Worm (Caenorhabditis elegans): ENCODE data around the gene pitp-1.
A peak's percentile ranks its signal among the peaks of the same experiment; 100 is the strongest.

pitp-1 gene

DNA sequence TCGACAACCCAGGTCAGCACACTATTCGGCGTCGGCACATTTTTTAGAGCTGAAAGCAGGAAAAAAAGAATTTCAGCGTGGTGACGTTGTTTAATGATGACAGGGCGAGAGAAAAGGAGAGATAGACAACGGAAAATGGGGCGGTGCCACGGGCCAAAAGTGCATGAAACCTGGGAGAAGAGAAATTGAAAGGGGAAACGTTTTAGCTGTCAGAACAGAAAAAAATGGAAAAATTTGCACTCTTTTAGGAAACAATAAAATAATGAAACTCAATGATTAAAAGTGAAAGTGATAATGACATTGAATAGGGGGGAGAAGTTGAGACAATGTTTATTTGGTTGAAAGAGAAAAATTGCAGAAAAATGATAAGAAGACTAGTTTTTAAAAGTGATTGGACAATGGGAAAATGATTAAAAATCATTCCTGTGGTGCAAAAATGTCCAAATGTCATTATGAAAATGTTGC lies at the start of gene pitp-1:
pitp-1 (minus strand) TSS at position 51 of the 465 bp plus-strand sequence.
- TF ChIP-seq hmbx-1 (tag; optimal IDR thresholded peaks at IDR 0.05) (no peak), ets-7 (tag; optimal IDR thresholded peaks at IDR 0.05) (no peak)

- TF ChIP-seq tra-4 (tag; optimal IDR thresholded peaks at IDR 0.05) = no peak
- no peak for TF ChIP-seq ama-1 (optimal IDR thresholded peaks at IDR 0.05)
- TF ChIP-seq flt-1 (GFP tag; IDR thresholded peaks at IDR 0.05) = no peak
- TF ChIP-seq hmbx-1 (tag; optimal IDR thresholded peaks at IDR 0.05) = no peak
- no peak for TF ChIP-seq hnd-1 (tag; optimal IDR thresholded peaks at IDR 0.05)
- no peak for TF ChIP-seq B0310.2 (tag; optimal IDR thresholded peaks at IDR 0.05)
- no peak for TF ChIP-seq aly-1 (tag; optimal IDR thresholded peaks at IDR 0.05)
- TF ChIP-seq sea-1 (GFP tag; conservative IDR thresholded peaks at IDR 0.05) = no peak
- TF ChIP-seq ets-7 (tag; optimal IDR thresholded peaks at IDR 0.05) = no peak
- no peak for TF ChIP-seq scrt-1 (GFP tag; IDR thresholded peaks at IDR 0.05)
- TF ChIP-seq tbx-37 (GFP tag; conservative IDR thresholded peaks at IDR 0.05) = no peak
- no peak for TF ChIP-seq ceh-36 (tag; optimal IDR thresholded peaks at IDR 0.05)
- TF ChIP-seq tbx-11 (GFP tag; IDR thresholded peaks at IDR 0.05) = no peak
- no peak for TF ChIP-seq F13C5.2 (tag; optimal IDR thresholded peaks at IDR 0.05)
- no peak for TF ChIP-seq ceh-13 (GFP tag; optimal IDR thresholded peaks at IDR 0.05)
- TF ChIP-seq pes-1 (GFP tag; IDR thresholded peaks at IDR 0.05) = no peak
- TF ChIP-seq hmg-4 (GFP tag; optimal IDR thresholded peaks at IDR 0.05) = no peak
These were observed 43.7 kb upstream of the pitp-1 start, which contains the start of gene nhr-6 for ce11 chrIII:3573281-3573680. TSS of gene nhr-6 (plus strand) at chrIII:3573581.

- TF ChIP-seq F13C5.2 (tag; optimal IDR thresholded peaks at IDR 0.05) (no peak), ets-7 (tag; optimal IDR thresholded peaks at IDR 0.05) (no peak)
These were observed 41.8 kb upstream of the pitp-1 start for ce11 chrIII:3571371-3571902.

DNA sequence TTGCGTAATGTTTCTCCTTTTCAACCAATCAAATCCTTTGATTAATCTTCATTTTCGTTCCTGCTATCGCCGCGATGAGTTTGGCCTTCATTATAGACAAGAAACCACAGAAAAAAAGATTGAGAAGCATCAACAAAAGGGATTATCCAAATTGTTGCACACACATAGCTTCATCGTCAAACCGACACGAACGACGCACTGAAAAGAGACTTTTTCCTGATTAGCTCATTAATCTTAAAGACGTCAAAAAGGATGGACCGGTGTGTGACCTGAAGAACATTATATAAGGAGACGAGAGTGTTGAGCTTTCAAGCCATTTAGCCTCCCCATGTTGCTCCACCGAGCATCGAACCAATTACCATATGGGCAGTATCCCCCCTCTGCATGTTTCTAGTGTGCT lies 40.2 kb upstream of the pitp-1 start:
- no peak for TF ChIP-seq hnd-1 (tag; optimal IDR thresholded peaks at IDR 0.05)
- TF ChIP-seq tbx-11 (GFP tag; IDR thresholded peaks at IDR 0.05) = no peak
- no peak for TF ChIP-seq ama-1 (optimal IDR thresholded peaks at IDR 0.05)
- no peak for TF ChIP-seq hmbx-1 (tag; optimal IDR thresholded peaks at IDR 0.05)
- no peak for TF ChIP-seq sea-1 (GFP tag; conservative IDR thresholded peaks at IDR 0.05)
- no peak for TF ChIP-seq ets-7 (tag; optimal IDR thresholded peaks at IDR 0.05)
- no peak for TF ChIP-seq flt-1 (GFP tag; IDR thresholded peaks at IDR 0.05)

- peak; percentile 8 for TF ChIP-seq hmg-4 (GFP tag; optimal IDR thresholded peaks at IDR 0.05)
- no peak for TF ChIP-seq hmbx-1 (tag; optimal IDR thresholded peaks at IDR 0.05)
These were observed 37.2 kb upstream of the pitp-1 start for ce11 chrIII:3566785-3567184.

- TF ChIP-seq ceh-13 (GFP tag; optimal IDR thresholded peaks at IDR 0.05) (no peak), flt-1 (GFP tag; IDR thresholded peaks at IDR 0.05) (no peak), scrt-1 (GFP tag; IDR thresholded peaks at IDR 0.05) (no peak), pes-1 (GFP tag; IDR thresholded peaks at IDR 0.05) (no peak), aly-1 (tag; optimal IDR thresholded peaks at IDR 0.05) (no peak), tra-4 (tag; optimal IDR thresholded peaks at IDR 0.05) (no peak), F13C5.2 (tag; optimal IDR thresholded peaks at IDR 0.05) (no peak), hmg-4 (GFP tag; optimal IDR thresholded peaks at IDR 0.05) (no peak), hmbx-1 (tag; optimal IDR thresholded peaks at IDR 0.05) (no peak), tbx-37 (GFP tag; conservative IDR thresholded peaks at IDR 0.05) (no peak), ceh-36 (tag; optimal IDR thresholded peaks at IDR 0.05) (no peak), sea-1 (GFP tag; conservative IDR thresholded peaks at IDR 0.05) (no peak)
These were observed 35.3 kb upstream of the pitp-1 start for ce11 chrIII:3564762-3565359.

DNA sequence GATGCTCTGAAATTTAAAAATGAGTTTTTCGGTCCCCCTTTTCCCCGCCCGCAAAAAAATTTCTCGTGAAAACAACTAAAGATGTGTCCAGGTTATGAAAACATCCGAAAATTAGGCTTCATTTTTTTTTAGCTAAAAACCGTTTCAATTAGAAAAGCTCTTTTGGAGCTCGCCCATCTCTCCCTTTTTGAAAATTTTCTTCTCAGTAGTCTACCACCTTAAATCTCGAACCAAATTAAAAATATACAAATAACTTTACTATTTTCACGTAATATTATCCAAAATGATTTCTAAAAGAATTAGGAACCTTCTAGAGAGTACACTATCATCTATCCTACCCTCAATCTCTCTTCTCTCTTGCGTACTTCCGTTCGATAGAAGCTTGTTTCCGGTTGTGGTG lies 32.7 kb upstream of the pitp-1 start:
- TF ChIP-seq hnd-1 (tag; optimal IDR thresholded peaks at IDR 0.05) (no peak), tbx-11 (GFP tag; IDR thresholded peaks at IDR 0.05) (no peak), B0310.2 (tag; optimal IDR thresholded peaks at IDR 0.05) (no peak), ama-1 (optimal IDR thresholded peaks at IDR 0.05) (no peak), tra-4 (tag; optimal IDR thresholded peaks at IDR 0.05) (no peak), ets-7 (tag; optimal IDR thresholded peaks at IDR 0.05) (no peak), F13C5.2 (tag; optimal IDR thresholded peaks at IDR 0.05) (no peak), flt-1 (GFP tag; IDR thresholded peaks at IDR 0.05) (no peak), aly-1 (tag; optimal IDR thresholded peaks at IDR 0.05) (no peak), tbx-37 (GFP tag; conservative IDR thresholded peaks at IDR 0.05) (no peak), ceh-36 (tag; optimal IDR thresholded peaks at IDR 0.05) (no peak), sea-1 (GFP tag; conservative IDR thresholded peaks at IDR 0.05) (no peak)

DNA sequence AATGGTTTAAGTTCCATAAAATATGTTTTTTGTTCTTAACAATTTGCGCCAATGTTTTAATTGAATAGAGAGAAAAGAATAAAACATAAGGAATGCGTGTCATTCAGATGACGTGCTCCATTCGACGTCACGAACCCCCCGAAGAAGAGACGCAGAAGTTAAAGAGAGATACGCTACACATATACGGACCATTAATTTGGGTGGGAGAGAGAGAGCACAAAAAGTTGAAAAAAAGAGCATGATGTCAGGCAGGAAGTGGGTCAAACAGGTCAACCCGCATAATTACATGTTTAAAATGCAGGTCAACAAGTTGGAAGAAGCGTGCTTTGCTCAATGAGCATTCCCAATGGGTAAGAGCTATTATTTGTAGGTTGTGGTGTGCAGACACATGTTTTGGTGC lies 30.6 kb upstream of the pitp-1 start:
- TF ChIP-seq pes-1 (GFP tag; IDR thresholded peaks at IDR 0.05) (no peak), hmbx-1 (tag; optimal IDR thresholded peaks at IDR 0.05) (no peak)

DNA sequence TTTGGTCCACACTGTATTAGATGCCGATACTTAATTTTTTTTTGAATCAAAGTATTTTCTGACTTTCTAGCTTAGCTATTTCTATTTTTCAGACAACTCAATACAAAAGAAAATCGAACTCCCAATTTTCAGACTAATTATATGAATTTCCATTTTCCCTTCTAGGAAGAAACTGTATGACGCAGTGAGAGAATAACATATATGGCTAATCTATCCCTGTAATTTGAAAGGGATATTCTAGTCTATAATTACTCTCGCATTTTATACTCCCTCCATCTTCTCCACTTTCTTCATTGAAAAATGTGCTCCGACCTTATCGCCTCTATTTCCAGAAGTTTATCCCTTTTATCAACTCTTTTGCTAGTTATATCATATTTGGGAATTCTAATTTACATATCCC lies 23.8 kb upstream of the pitp-1 start, which contains the start of gene C54C6.4:
C54C6.4 (plus strand) TSS at position 301 of the 400 bp plus-strand sequence.
- TF ChIP-seq tbx-37 (GFP tag; conservative IDR thresholded peaks at IDR 0.05) (no peak), F13C5.2 (tag; optimal IDR thresholded peaks at IDR 0.05) (no peak), ceh-36 (tag; optimal IDR thresholded peaks at IDR 0.05) (no peak), hnd-1 (tag; optimal IDR thresholded peaks at IDR 0.05) (no peak), tra-4 (tag; optimal IDR thresholded peaks at IDR 0.05) (no peak), tbx-11 (GFP tag; IDR thresholded peaks at IDR 0.05) (no peak), B0310.2 (tag; optimal IDR thresholded peaks at IDR 0.05) (no peak), ets-7 (tag; optimal IDR thresholded peaks at IDR 0.05) (no peak), aly-1 (tag; optimal IDR thresholded peaks at IDR 0.05) (no peak), ceh-13 (GFP tag; optimal IDR thresholded peaks at IDR 0.05) (no peak)

Measured in whole organism, early embryonic.